Worm (Caenorhabditis elegans) whole organism, L4/young adult: ENCODE results near the gene srh-141.

Experiments used
- dao-5 ChIP-seq: sonication (generic microtip); optimal IDR thresholded peaks from 2 replicates; lab custom pipeline; 2016; ENCODE audit warnings: missing genotype, missing genetic modification characterization, moderate library complexity, missing compliant biosample characterization
- him-1 ChIP-seq: sonication (generic microtip); optimal IDR thresholded peaks from 2 replicates; lab custom pipeline; 2016; ENCODE audit warnings: missing genotype, missing genetic modification reagents, missing genetic modification characterization, missing compliant biosample characterization

- TF ChIP-seq him-1 (tag; lab: Kevin White, UChicago) (no peak), dao-5 (tag; lab: Kevin White, UChicago) (no peak)
Measured at ce11 chrV:16443626-16444025, at the start of gene srh-141.
